Fruit fly (Drosophila melanogaster) whole organism, embryonic: ENCODE measurements around the gene Mvl.

Experiments
- CG8281 ChIP-seq: fragments of 200-800 bp; sonication (Bioruptor generic); optimal IDR thresholded peaks from 2 replicates; lab custom pipeline; 2018; ENCODE audit warnings: missing biosample characterization, mild to moderate bottlenecking, missing genetic modification characterization, moderate library complexity
- Spps ChIP-seq: fragments of 200-800 bp; sonication (Bioruptor generic); optimal IDR thresholded peaks from 2 replicates; lab custom pipeline; 2018; ENCODE audit warnings: missing biosample characterization, mild to moderate bottlenecking, missing genetic modification characterization
- run ChIP-seq: fragments of 200-800 bp; sonication (Bioruptor generic); optimal IDR thresholded peaks from 3 replicates; lab custom pipeline; 2018; ENCODE audit warnings: missing biosample characterization, mild to moderate bottlenecking, missing genetic modification characterization
- tll ChIP-seq, 2 experiments: fragments of 200-800 bp in 1 of 2; fragments of >200 bp in 1 of 2; sonication (Bioruptor generic) in 1 of 2; optimal IDR thresholded peaks; 2 replicates each; lab custom pipeline; 2017 to 2019; ENCODE audit warnings: missing biosample characterization in 2 of 2, missing genetic modification characterization in 2 of 2, mild to moderate bottlenecking in 1 of 2, moderate library complexity in 1 of 2

DNA sequence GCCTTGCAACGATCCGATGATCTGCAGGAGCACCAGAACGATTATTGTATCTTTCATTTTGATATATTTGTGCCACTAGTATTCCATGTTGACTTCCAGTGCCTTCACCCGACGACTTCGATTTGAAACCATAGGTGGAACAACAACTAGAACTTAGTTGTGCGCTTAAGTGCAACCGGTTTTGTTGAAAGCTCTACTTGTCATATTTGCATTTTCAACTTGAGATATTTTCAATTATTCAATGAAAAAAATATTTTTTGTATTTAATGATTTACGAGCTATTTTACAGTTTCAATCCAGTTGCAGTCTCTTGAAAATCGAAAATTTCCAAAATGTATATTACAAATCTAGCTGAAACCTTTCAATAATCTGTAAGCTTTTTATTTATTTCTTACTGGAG lies 13.7 kb downstream of the Mvl start, which contains the start of gene CG31207:
- TF ChIP-seq Spps (tag; lab: Kevin White, UChicago) (no peak), CG8281 (tag; lab: Kevin White, UChicago) (no peak), tll (GFP tag; optimal IDR thresholded peaks at IDR 0.05; lab: Kevin White, UChicago) (no peak), run (tag; lab: Kevin White, UChicago) (no peak)
